Fruit fly (Drosophila melanogaster): ENCODE results near the gene CG42264.

CG42264 gene

DNA sequence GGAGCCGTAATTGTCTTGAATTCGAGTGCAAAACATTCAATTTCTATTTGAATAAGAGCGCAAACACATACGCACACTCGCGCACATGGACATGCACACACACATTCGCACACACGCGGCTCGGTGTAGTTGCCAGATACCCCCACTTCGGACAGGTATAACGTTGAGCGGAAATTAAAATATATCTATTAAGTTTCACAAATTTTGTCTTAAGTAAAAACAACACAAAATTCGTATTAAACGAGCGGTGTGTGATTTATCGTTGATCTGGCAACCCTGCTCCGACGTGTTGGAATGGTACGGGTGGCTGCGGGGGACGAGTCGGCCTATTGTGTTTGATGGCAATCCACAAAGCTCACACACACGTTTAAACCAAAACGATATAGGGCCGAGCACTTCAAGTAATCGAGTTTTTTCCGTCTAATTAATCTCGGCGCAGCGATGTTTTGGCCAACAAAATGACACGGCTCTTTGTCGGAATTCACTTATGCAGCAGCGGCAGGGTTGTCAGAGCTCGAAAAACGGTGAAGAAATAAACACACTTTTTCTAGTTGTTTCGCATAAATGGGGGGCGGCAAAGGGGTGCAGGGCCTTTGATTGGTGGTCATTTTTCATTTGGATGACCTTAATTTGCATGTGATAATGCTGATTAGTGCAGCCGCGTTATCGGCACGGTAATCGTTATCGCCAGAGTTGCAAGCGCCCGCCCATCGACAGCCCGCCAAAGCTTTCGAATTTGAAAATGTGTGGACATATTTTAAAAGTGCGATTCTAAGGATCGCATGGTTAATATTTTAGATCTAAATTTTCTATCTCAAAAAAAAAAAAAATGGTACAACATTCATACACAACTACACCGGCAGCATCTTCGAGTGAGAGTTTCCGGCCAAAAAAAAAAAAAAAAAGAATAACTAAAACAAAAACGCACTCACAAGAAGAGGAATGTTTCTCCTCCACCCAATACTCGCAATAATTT, 30.3 kb downstream of the CG42264 start (continued):
- TF ChIP-seq schlank (tag; optimal IDR thresholded peaks at IDR 0.05) (peak; percentile 70), CG9797 (GFP tag; optimal IDR thresholded peaks at IDR 0.05) (no peak), CG7271 (tag; optimal IDR thresholded peaks at IDR 0.05) (no peak), HHEX (GFP tag; optimal IDR thresholded peaks at IDR 0.05) (peak; percentile 83), tgo (GFP tag; IDR thresholded peaks at IDR 0.05) (peak; percentile 80), psq (GFP tag; optimal IDR thresholded peaks at IDR 0.05) (no peak), Ada2b (GFP tag; IDR thresholded peaks at IDR 0.05) (peak; percentile 74), scrt (GFP tag; optimal IDR thresholded peaks at IDR 0.05) (peak; percentile 58), CG12219 (GFP tag; optimal IDR thresholded peaks at IDR 0.05) (peak; percentile 76), CG9817 (tag; optimal IDR thresholded peaks at IDR 0.05) (peak; percentile 80), sob (GFP tag; IDR thresholded peaks at IDR 0.05) (peak; percentile 78), CG2199 (GFP tag; IDR thresholded peaks at IDR 0.05) (no peak), sc (optimal IDR thresholded peaks at IDR 0.05) (no peak), sc (GFP tag; optimal IDR thresholded peaks at IDR 0.05) (peak; percentile 18), CG6854 (GFP tag; optimal IDR thresholded peaks at IDR 0.05) (peak; percentile 46), CG17829 (tag; optimal IDR thresholded peaks at IDR 0.05) (peak; percentile 69), CG11695 (GFP tag; IDR thresholded peaks at IDR 0.05) (peak; percentile 76), CG4707 (GFP tag; optimal IDR thresholded peaks at IDR 0.05) (peak; percentile 41), CoRest (tag; optimal IDR thresholded peaks at IDR 0.05) (peak; percentile 72), CG11085 (GFP tag; IDR thresholded peaks at IDR 0.05) (peak; percentile 50), CG4730 (GFP tag; IDR thresholded peaks at IDR 0.05) (peak; percentile 60), ash1 (GFP tag; optimal IDR thresholded peaks at IDR 0.05) (no peak), CG17385 (GFP tag; optimal IDR thresholded peaks at IDR 0.05) (peak; percentile 71), hb (GFP tag; IDR thresholded peaks at IDR 0.05; ENCODE audit: partially characterized antibody) (no peak), insv (GFP tag; optimal IDR thresholded peaks at IDR 0.05) (no peak), gfzf (GFP tag; optimal IDR thresholded peaks at IDR 0.05) (no peak), TFAM (GFP tag; optimal IDR thresholded peaks at IDR 0.05) (no peak), pros (GFP tag; optimal IDR thresholded peaks at IDR 0.05) (peak; percentile 14), CTCF (GFP tag; optimal IDR thresholded peaks at IDR 0.05) (no peak), Hr51 (GFP tag; optimal IDR thresholded peaks at IDR 0.05) (peak; percentile 57 to 72), CG10267 (tag; optimal IDR thresholded peaks at IDR 0.05) (peak; percentile 23), cas (GFP tag; IDR thresholded peaks at IDR 0.05) (0 out of 2 replicates have a peak, but pooled peaks have one; percentile 58), fd64A (GFP tag; optimal IDR thresholded peaks at IDR 0.05) (peak; percentile 13), Oaz (GFP tag; IDR thresholded peaks at IDR 0.05) (peak; percentile 60; the same call in 1 of the 2 replicates), lov (optimal IDR thresholded peaks at IDR 0.05) (no peak), lov (GFP tag; IDR thresholded peaks at IDR 0.05) (peak; percentile 83; the same call in 2 of the 3 replicates), CG12071 (GFP tag; optimal IDR thresholded peaks at IDR 0.05) (peak; percentile 73), Dip3 (GFP tag; optimal IDR thresholded peaks at IDR 0.05) (peak; percentile 80), CG2120 (GFP tag; optimal IDR thresholded peaks at IDR 0.05) (peak; percentile 73), p53 (GFP tag; optimal IDR thresholded peaks at IDR 0.05) (no peak), Pdp1 (GFP tag; optimal IDR thresholded peaks at IDR 0.05) (peak in 1 of 2 experiments; percentile 59), Sry-δ (GFP tag; optimal IDR thresholded peaks at IDR 0.05) (peak; percentile 35), emc (GFP tag; optimal IDR thresholded peaks at IDR 0.05) (no peak), CG15479 (GFP tag; optimal IDR thresholded peaks at IDR 0.05) (no peak), dysf (GFP tag; IDR thresholded peaks at IDR 0.05) (peak; percentile 74), Dref (GFP tag; IDR thresholded peaks at IDR 0.05) (peak; percentile 75), CG8944 (GFP tag; optimal IDR thresholded peaks at IDR 0.05) (peak; percentile 53), CkIIα-i1 (GFP tag; IDR thresholded peaks at IDR 0.05) (no peak), Ptx1 (GFP tag; IDR thresholded peaks at IDR 0.05) (peak; percentile 83)
